Worm (Caenorhabditis elegans): Measurements from ENCODE around the gene prx-2.
A peak's percentile ranks its signal among the peaks of the same experiment; 100 is the strongest.

Gene prx-2

ce11 chrIV:11635437-11636408 lies 8.2 kb upstream of the prx-2 start, which contains the start of gene mars-1:
Gene mars-1, minus strand, starts transcription at chrIV:11635487.
- TF ChIP-seq M03D4.4 (tag; optimal IDR thresholded peaks at IDR 0.05) (no peak), elt-3 (tag; optimal IDR thresholded peaks at IDR 0.05) (no peak), mab-5 (tag; optimal IDR thresholded peaks at IDR 0.05) (no peak), ceh-43 (GFP tag; optimal IDR thresholded peaks at IDR 0.05) (no peak), lsy-2 (tag; optimal IDR thresholded peaks at IDR 0.05) (peak; percentile 60), lin-13 (tag; optimal IDR thresholded peaks at IDR 0.05) (no peak), lin-32 (GFP tag; optimal IDR thresholded peaks at IDR 0.05) (no peak), snpc-4 (tag; optimal IDR thresholded peaks at IDR 0.05) (no peak), elt-1 (tag; optimal IDR thresholded peaks at IDR 0.05; ENCODE audit: borderline replicate concordance, insufficient read depth) (no peak), sem-2 (GFP tag; optimal IDR thresholded peaks at IDR 0.05) (no peak), cnd-1 (tag; optimal IDR thresholded peaks at IDR 0.05) (no peak), ham-2 (GFP tag; optimal IDR thresholded peaks at IDR 0.05) (no peak), ceh-39 (tag; optimal IDR thresholded peaks at IDR 0.05) (peak; percentile 66), nhr-28 (tag; optimal IDR thresholded peaks at IDR 0.05) (no peak), tbx-8 (GFP tag; optimal IDR thresholded peaks at IDR 0.05) (no peak), drap-1 (GFP tag; optimal IDR thresholded peaks at IDR 0.05) (no peak), hlh-1 (tag; optimal IDR thresholded peaks at IDR 0.05) (no peak), unc-120 (tag; optimal IDR thresholded peaks at IDR 0.05; ENCODE audit: poor library complexity, severe bottlenecking) (peak; percentile 3), unc-62 (GFP tag; optimal IDR thresholded peaks at IDR 0.05) (no peak), ztf-11 (tag; optimal IDR thresholded peaks at IDR 0.05) (no peak), nhr-2 (tag; optimal IDR thresholded peaks at IDR 0.05) (no peak), mep-1 (tag; optimal IDR thresholded peaks at IDR 0.05) (peak; percentile 17), zip-8 (tag; optimal IDR thresholded peaks at IDR 0.05) (no peak), nhr-237 (tag; optimal IDR thresholded peaks at IDR 0.05) (peak; percentile 88), nhr-12 (tag; optimal IDR thresholded peaks at IDR 0.05) (no peak), sptf-1 (tag; optimal IDR thresholded peaks at IDR 0.05) (peak; percentile 50), flh-1 (GFP tag; optimal IDR thresholded peaks at IDR 0.05) (no peak), ces-1 (GFP tag; optimal IDR thresholded peaks at IDR 0.05) (peak; percentile 65), nhr-76 (tag; optimal IDR thresholded peaks at IDR 0.05) (no peak), unc-39 (tag; optimal IDR thresholded peaks at IDR 0.05) (no peak), ceh-83 (GFP tag; optimal IDR thresholded peaks at IDR 0.05) (no peak), bed-3 (GFP tag; optimal IDR thresholded peaks at IDR 0.05) (no peak), pha-4 (tag; optimal IDR thresholded peaks at IDR 0.05) (peak; percentile 20), blmp-1 (tag; optimal IDR thresholded peaks at IDR 0.05) (no peak), mls-2 (tag; optimal IDR thresholded peaks at IDR 0.05) (no peak)

- TF ChIP-seq M03D4.4 (tag; optimal IDR thresholded peaks at IDR 0.05) (no peak), zip-8 (tag; optimal IDR thresholded peaks at IDR 0.05) (no peak), ceh-39 (tag; optimal IDR thresholded peaks at IDR 0.05) (no peak), unc-39 (tag; optimal IDR thresholded peaks at IDR 0.05) (no peak)
Observed at ce11 chrIV:11636409-11636723, 7.6 kb upstream of the prx-2 start, which contains the start of gene F58B3.6. Gene F58B3.6, plus strand, starts transcription at chrIV:11636648.

- TF ChIP-seq hlh-1 (tag; optimal IDR thresholded peaks at IDR 0.05) (no peak), snpc-4 (tag; optimal IDR thresholded peaks at IDR 0.05) (no peak), lsy-2 (tag; optimal IDR thresholded peaks at IDR 0.05) (no peak), ceh-83 (GFP tag; optimal IDR thresholded peaks at IDR 0.05) (no peak)
Observed at ce11 chrIV:11638016-11638415, 5.9 kb upstream of the prx-2 start, which contains the start of gene rbm-17. Gene rbm-17, plus strand, starts transcription at chrIV:11638316.

ce11 chrIV:11640915-11641314 lies 3.0 kb upstream of the prx-2 start, which contains the start of gene ttr-50:
Gene ttr-50, minus strand, starts transcription at chrIV:11641015.
- TF ChIP-seq unc-62 (GFP tag; optimal IDR thresholded peaks at IDR 0.05) (no peak), snpc-4 (tag; optimal IDR thresholded peaks at IDR 0.05) (no peak), nhr-12 (tag; optimal IDR thresholded peaks at IDR 0.05) (no peak), ceh-39 (tag; optimal IDR thresholded peaks at IDR 0.05) (no peak), mab-5 (tag; optimal IDR thresholded peaks at IDR 0.05) (no peak)

Data from whole organism, mixed stage, embryonic.